Fruit fly (Drosophila melanogaster): ENCODE data around the gene comm2.

DNA sequence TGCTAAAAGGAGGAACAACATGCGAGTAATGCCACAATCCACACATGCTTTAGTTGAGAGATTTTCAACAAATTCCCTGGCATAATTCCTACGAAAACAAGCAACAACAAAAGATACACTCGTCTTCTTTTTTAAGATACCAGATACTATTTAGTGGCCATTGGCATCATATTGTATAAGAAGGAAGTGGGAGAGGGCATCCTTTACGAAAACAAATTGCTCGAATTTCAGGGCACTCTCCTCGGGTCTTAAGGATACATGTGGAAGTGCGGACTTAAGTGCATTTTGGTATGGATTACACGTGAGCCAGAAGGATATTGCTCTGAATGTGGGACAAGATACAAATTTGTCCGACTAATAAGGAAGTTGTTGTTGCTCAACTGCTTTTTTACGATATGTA, 10.5 kb upstream of the comm2 start:
- TF ChIP-seq psq (optimal IDR thresholded peaks at IDR 0.05) (no peak), insv (optimal IDR thresholded peaks at IDR 0.05) (no peak), Sin3A (optimal IDR thresholded peaks at IDR 0.05) (no peak), Myc (optimal IDR thresholded peaks at IDR 0.05) (no peak), h (optimal IDR thresholded peaks at IDR 0.05) (no peak), ttk (optimal IDR thresholded peaks at IDR 0.05) (no peak)
